Worm (Caenorhabditis elegans): ENCODE data around the gene ssp-10.

ssp-10 gene

DNA sequence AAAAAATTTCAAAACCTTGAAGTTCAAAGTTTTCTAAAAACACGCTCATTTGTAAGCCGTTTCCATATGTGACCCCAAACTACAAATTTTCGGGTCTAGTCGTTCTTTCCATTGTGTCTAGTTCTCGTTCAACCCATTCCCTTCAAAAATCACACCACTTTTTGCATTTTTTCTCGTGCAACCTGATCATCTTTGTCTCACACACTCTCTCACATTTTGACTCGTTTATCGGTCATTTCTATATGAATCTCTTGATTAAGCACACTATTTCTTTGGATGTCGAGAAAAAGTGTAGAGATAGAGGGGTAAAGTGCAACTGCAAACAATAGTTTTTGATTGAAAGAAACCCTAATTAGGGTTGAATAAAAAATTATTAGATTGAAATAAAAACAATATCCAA, 47.3 kb downstream of the ssp-10 start:
- TF ChIP-seq W03F9.2 (tag; optimal IDR thresholded peaks at IDR 0.05) (peak; percentile 25), him-1 (tag; optimal IDR thresholded peaks at IDR 0.05) (no peak)

DNA sequence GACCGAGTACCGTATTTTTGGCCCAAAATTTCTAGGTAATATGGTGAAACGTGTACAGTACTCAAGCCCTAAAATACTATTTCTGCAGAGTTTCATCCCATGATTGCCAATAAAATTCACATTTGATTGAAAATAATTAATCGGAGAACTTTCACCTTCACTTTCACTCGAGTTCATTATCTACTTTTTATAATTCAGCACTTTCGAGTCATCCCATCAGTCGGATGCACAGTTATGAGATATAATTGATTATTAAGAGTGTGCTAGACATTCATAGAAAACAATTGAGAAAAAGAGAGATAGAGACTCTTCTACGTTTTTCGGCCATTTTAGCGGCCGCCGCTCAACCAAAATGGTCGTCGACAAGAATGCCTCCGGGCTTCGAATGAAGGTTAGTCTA, 48.1 kb downstream of the ssp-10 start, which contains the start of gene fat-3:
Gene fat-3 (plus strand): TSS at position 313 of the 400 bp plus-strand sequence.
- no peak for TF ChIP-seq W03F9.2 (tag; optimal IDR thresholded peaks at IDR 0.05)

DNA sequence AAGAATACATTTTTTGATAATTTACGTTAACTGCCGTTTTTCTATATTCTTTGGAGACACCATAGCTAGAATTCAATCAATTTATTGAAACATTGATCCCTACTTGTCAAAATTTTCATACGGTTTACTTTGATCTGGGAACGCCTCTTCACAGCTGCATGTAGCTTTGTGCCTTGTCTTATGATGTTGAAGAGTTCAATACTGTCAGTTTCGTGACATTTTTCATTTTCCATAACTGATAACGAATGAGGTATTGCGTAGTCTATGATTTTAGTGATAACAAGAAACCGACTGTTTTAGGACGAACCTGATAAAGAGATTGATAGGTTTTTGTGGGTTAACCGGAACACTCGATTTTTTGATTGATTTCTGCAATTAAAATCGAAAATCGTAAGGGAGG, 49.4 kb downstream of the ssp-10 start:
- TF ChIP-seq W03F9.2 (tag; optimal IDR thresholded peaks at IDR 0.05) (peak; percentile 2), him-1 (tag; optimal IDR thresholded peaks at IDR 0.05) (no peak), dao-5 (tag; optimal IDR thresholded peaks at IDR 0.05) (no peak)

Measured in whole organism, L4/young adult.